Worm (Caenorhabditis elegans) whole organism, early embryonic: Measurements from ENCODE around the gene Y48C3A.12.

ENCODE experiments used
- B0310.2 ChIP-seq: sonication (generic microtip); optimal IDR thresholded peaks from 2 replicates; lab custom pipeline; 2016; ENCODE audit warnings: mild to moderate bottlenecking, missing genetic modification characterization, missing compliant biosample characterization
- F13C5.2 ChIP-seq: sonication (generic microtip); optimal IDR thresholded peaks from 2 replicates; lab custom pipeline; 2017; ENCODE audit warnings: mild to moderate bottlenecking, missing genetic modification characterization, inconsistent platforms, missing compliant biosample characterization
- aly-1 ChIP-seq: sonication (generic microtip); optimal IDR thresholded peaks from 2 replicates; lab custom pipeline; 2016; ENCODE audit warnings: missing genetic modification characterization, missing compliant biosample characterization
- ama-1 ChIP-seq: fragments of 150-350 bp; optimal IDR thresholded peaks from 2 replicates; lab custom pipeline; 2014
- ceh-13 ChIP-seq: fragments of 200-800 bp; sonication (Bioruptor generic); optimal IDR thresholded peaks from 2 replicates; lab custom pipeline; 2018; ENCODE audit warnings: mild to moderate bottlenecking, missing genetic modification characterization, missing compliant biosample characterization
- ceh-36 ChIP-seq: sonication (generic microtip); optimal IDR thresholded peaks from 2 replicates; lab custom pipeline; 2016; ENCODE audit warnings: missing genetic modification characterization, inconsistent platforms, missing compliant biosample characterization
- ets-7 ChIP-seq: sonication (generic microtip); optimal IDR thresholded peaks from 2 replicates; lab custom pipeline; 2016; ENCODE audit warnings: missing genotype, missing genetic modification characterization, missing compliant biosample characterization
- flt-1 ChIP-seq: fragments of 200-800 bp; sonication (Bioruptor generic); IDR thresholded peaks from 2 replicates; pipeline ENCODE4 v1.3.6; 2022; ENCODE audit warnings: missing genetic modification characterization, missing compliant biosample characterization
- hmbx-1 ChIP-seq: sonication (generic microtip); optimal IDR thresholded peaks from 2 replicates; lab custom pipeline; 2016; ENCODE audit warnings: mild to moderate bottlenecking, missing genetic modification characterization, missing compliant biosample characterization
- hmg-4 ChIP-seq: fragments of 200-800 bp; sonication (Bioruptor generic); optimal IDR thresholded peaks from 2 replicates; lab custom pipeline; 2018; ENCODE audit warnings: mild to moderate bottlenecking, missing genetic modification characterization, missing compliant biosample characterization
- hnd-1 ChIP-seq: sonication (generic microtip); optimal IDR thresholded peaks from 2 replicates; lab custom pipeline; 2016; ENCODE audit warnings: missing genetic modification characterization, missing compliant biosample characterization
- pes-1 ChIP-seq: fragments of 200-800 bp; sonication (Bioruptor generic); IDR thresholded peaks from 2 replicates; pipeline ENCODE4 v1.3.6; 2022; ENCODE audit warnings: missing genetic modification reagents, missing genetic modification characterization, missing compliant biosample characterization
- scrt-1 ChIP-seq: fragments of 200-800 bp; sonication (Bioruptor generic); IDR thresholded peaks from 2 replicates; pipeline ENCODE4 v1.3.6; 2022; ENCODE audit warnings: missing genetic modification characterization, missing compliant biosample characterization
- sea-1 ChIP-seq: fragments of 200-800 bp; sonication (Bioruptor generic); conservative IDR thresholded peaks from 2 replicates; pipeline ENCODE4 v1.3.6; 2022; ENCODE audit warnings: missing genetic modification characterization, missing compliant biosample characterization
- tbx-11 ChIP-seq: fragments of 200-800 bp; sonication (Bioruptor generic); IDR thresholded peaks from 2 replicates; pipeline ENCODE4 v1.3.6; 2022; ENCODE audit warnings: missing genetic modification characterization, missing compliant biosample characterization
- tbx-37 ChIP-seq: fragments of 200-800 bp; sonication (Bioruptor generic); conservative IDR thresholded peaks from 2 replicates; pipeline ENCODE4 v1.3.6; 2022; ENCODE audit warnings: missing genetic modification reagents, missing genetic modification characterization, missing compliant biosample characterization
- tra-4 ChIP-seq: sonication (generic microtip); optimal IDR thresholded peaks from 2 replicates; lab custom pipeline; 2017; ENCODE audit warnings: missing genetic modification characterization, missing compliant biosample characterization

Gene Y48C3A.12

DNA sequence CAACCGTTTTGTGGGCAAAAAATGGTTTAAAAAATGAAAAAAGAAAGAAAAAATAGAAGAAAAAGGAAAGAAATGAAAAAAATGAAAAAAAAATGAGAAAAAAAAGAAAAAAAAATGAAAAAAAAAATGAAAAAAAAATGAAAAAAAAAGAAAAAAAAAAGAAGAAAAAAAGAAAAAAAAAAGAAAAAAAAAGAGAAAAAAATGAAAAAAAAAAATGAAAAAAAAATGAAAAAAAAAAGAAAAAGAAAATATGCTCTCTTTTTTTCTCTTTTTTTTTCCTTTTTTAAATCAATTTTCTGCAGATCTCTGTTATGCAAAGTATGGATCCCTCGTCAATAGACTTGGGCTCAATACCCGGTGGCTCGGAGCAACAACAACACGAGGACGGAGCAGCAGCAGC lies 29.6 kb downstream of the Y48C3A.12 start, which contains the start of gene efl-2:
TSS of gene efl-2 (plus strand) at position 301 of the 400 bp plus-strand sequence.
- TF ChIP-seq tbx-37 (GFP tag; lab: Robert Waterston, UW) = no peak
- TF ChIP-seq F13C5.2 (tag; lab: Kevin White, UChicago) = no peak

DNA sequence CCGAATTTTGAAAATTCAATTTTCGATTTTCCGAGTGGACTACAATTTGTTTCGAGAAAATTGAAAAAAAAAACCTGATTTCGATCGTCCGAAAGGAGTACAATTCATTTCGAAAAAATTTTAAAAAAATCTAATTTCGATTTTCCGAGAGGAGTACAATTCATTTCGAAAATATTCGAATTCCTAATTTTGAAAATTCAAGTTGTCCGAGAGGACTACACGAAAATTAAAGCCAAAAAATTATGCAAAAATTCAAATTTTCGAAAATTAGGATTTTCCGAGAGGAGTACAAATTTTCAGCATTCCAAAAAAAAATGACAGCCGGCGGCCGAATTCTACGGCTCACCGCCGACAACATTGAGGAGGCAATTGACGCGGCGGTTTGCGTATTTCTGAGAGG lies 36.1 kb downstream of the Y48C3A.12 start, which contains the start of gene Y48C3A.18:
TSS of gene Y48C3A.18 (plus strand) at position 301 of the 400 bp plus-strand sequence.
- TF ChIP-seq flt-1 (GFP tag; lab: Robert Waterston, UW) = no peak
- no peak for TF ChIP-seq ceh-36 (tag; lab: Kevin White, UChicago)
- no peak for TF ChIP-seq tbx-37 (GFP tag; lab: Robert Waterston, UW)
- no peak for TF ChIP-seq hmbx-1
- TF ChIP-seq aly-1 (tag; lab: Kevin White, UChicago) = no peak
- no peak for TF ChIP-seq ets-7 (tag; lab: Kevin White, UChicago)
- TF ChIP-seq sea-1 (GFP tag; lab: Robert Waterston, UW) = no peak
- TF ChIP-seq pes-1 (GFP tag; lab: Robert Waterston, UW) = no peak
- TF ChIP-seq scrt-1 = no peak
- no peak for TF ChIP-seq B0310.2
- TF ChIP-seq ceh-13 (GFP tag; lab: Kevin White, UChicago) = no peak
- TF ChIP-seq hnd-1 (tag; lab: Kevin White, UChicago) = no peak
- TF ChIP-seq tra-4 (tag; lab: Kevin White, UChicago) = no peak
- TF ChIP-seq F13C5.2 (tag; lab: Kevin White, UChicago) = no peak
- no peak for TF ChIP-seq hmg-4 (GFP tag; lab: Kevin White, UChicago)
- no peak for TF ChIP-seq ama-1 (lab: Kevin White, UChicago)
- no peak for TF ChIP-seq tbx-11 (GFP tag; lab: Robert Waterston, UW)

DNA sequence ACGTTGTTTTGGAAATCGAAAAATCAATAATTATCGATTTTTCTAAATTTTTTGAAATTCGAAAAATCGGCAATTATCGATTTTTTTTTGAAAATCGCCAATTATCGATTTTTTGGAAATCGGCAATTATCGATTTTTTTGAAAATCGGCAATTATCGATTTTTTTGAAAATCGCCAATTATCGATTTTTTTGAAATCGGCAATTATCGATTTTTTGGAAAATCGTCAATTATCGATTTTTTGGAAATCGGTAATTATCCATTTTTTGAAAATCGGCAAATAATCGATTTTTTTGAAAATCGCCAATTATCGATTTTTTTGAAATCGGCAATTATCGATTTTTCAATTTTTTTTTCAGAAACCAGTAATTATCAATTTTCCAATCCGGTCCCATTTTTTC lies 37.9 kb downstream of the Y48C3A.12 start:
- no peak for TF ChIP-seq F13C5.2 (tag; lab: Kevin White, UChicago)
- no peak for TF ChIP-seq sea-1 (GFP tag; lab: Robert Waterston, UW)
- no peak for TF ChIP-seq scrt-1
- TF ChIP-seq hmbx-1 = no peak
- no peak for TF ChIP-seq ceh-13 (GFP tag; lab: Kevin White, UChicago)
- no peak for TF ChIP-seq ceh-36 (tag; lab: Kevin White, UChicago)
- no peak for TF ChIP-seq flt-1 (GFP tag; lab: Robert Waterston, UW)
- no peak for TF ChIP-seq aly-1 (tag; lab: Kevin White, UChicago)
- TF ChIP-seq tra-4 (tag; lab: Kevin White, UChicago) = no peak
- no peak for TF ChIP-seq tbx-11 (GFP tag; lab: Robert Waterston, UW)
- no peak for TF ChIP-seq ets-7 (tag; lab: Kevin White, UChicago)
- TF ChIP-seq tbx-37 (GFP tag; lab: Robert Waterston, UW) = no peak
- no peak for TF ChIP-seq B0310.2
- no peak for TF ChIP-seq hmg-4 (GFP tag; lab: Kevin White, UChicago)
- no peak for TF ChIP-seq ama-1 (lab: Kevin White, UChicago)

DNA sequence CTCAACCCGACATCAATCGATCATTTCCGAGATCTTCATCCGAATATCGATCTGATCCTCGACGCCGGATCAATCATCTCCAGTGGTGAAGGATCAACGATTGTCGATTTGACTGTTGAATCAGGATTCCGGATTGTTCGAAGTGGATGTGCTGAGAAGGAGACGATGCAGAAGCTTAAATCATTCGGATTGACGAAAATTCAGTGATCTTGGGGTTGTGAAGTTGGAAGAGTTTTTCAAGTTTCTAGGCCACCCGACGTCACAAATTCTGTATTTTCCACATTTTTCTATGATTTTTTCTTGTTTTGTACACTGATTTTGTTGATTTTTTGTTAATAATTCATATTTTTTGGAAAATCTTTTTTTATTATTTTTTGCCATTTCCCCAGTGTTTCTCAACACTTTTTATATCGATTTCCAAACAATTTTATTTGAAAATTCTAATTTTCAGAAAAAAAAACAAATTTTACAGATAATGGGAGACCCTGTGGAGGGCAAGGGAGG lies 38.4 kb downstream of the Y48C3A.12 start, which contains the start of gene Y48E1C.1:
TSS of gene Y48E1C.1 (plus strand) at position 454 of the 504 bp plus-strand sequence.
- no peak for TF ChIP-seq scrt-1
- TF ChIP-seq pes-1 (GFP tag; lab: Robert Waterston, UW) = no peak
- no peak for TF ChIP-seq ceh-13 (GFP tag; lab: Kevin White, UChicago)
- no peak for TF ChIP-seq hmg-4 (GFP tag; lab: Kevin White, UChicago)
- no peak for TF ChIP-seq tbx-37 (GFP tag; lab: Robert Waterston, UW)
- TF ChIP-seq sea-1 (GFP tag; lab: Robert Waterston, UW) = no peak
- no peak for TF ChIP-seq tbx-11 (GFP tag; lab: Robert Waterston, UW)
- no peak for TF ChIP-seq ets-7 (tag; lab: Kevin White, UChicago)
- TF ChIP-seq ama-1 (lab: Kevin White, UChicago) = no peak
- TF ChIP-seq hnd-1 (tag; lab: Kevin White, UChicago) = no peak
- TF ChIP-seq B0310.2 = no peak

DNA sequence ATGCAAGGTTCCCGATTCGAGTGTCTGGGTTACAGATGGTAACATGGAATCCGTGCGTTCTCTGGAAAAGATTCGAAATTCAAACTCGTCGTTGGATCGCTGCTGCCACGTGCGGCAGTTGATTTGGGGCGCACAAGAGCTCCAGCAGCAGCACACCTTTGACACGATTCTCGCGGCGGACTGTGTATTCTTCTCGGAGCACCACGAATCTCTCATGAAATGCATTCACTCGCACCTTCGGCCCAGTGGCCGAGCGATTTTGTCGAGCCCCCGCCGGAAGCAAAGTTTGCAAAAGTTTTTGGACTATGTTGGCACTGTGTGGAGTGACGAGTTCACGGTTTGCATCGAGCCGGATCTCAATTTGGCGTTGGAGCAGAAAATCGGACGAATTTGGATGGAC lies 40.3 kb downstream of the Y48C3A.12 start:
- no peak for TF ChIP-seq flt-1 (GFP tag; lab: Robert Waterston, UW)

DNA sequence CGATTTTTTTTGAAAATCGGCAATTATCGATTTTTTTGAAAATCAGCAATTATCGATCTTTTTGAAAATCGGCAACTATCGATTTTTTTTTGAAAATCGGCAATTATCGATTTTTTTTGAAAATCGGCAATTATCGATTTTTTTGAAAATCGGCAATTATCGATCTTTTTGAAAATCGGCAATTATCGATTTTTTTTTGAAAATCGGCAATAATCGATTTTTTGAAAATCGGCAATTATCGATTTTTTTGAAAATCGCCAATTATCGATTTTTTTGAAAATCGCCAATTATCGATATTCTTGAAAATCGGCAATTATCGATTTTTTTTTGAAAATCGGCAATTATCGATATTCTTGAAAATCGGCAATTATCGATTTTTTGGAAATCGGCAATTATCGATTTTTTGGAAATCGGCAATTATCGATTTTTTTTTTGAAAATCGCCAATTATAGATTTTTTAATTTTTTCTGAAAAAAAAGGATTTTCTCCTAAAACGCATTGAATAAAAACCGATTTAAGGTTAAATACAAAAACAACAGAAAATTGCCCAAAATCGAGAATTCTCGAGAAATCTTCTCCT lies 41.3 kb downstream of the Y48C3A.12 start:
- TF ChIP-seq tra-4 (tag; lab: Kevin White, UChicago) (no peak), sea-1 (GFP tag; lab: Robert Waterston, UW) (no peak), hmbx-1 (no peak), tbx-11 (GFP tag; lab: Robert Waterston, UW) (no peak), scrt-1 (no peak), pes-1 (GFP tag; lab: Robert Waterston, UW) (no peak), ets-7 (tag; lab: Kevin White, UChicago) (no peak), flt-1 (GFP tag; lab: Robert Waterston, UW) (no peak), ceh-13 (GFP tag; lab: Kevin White, UChicago) (no peak), B0310.2 (no peak), ceh-36 (tag; lab: Kevin White, UChicago) (no peak), tbx-37 (GFP tag; lab: Robert Waterston, UW) (no peak), hmg-4 (GFP tag; lab: Kevin White, UChicago) (no peak)

DNA sequence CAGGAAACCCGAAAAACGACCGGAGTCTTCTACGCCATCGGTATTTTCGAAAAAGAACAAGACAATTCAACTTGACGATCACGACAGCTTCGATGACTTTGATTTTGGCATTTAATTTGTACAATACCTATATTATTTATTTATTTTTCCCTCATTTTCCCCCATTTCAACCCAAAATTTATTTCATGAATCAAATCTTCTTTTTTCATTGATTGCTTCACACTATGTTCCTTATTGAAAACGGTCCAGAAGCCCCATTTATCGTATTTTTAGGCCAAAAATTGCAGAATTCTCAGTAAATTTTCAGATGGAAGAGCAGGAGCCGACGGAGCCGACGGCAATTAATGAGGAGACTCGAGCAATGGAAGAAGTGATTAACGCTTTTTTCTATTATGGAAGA lies 48.0 kb downstream of the Y48C3A.12 start, which contains the start of gene Y48E1C.2:
TSS of gene Y48E1C.2 (plus strand) at position 301 of the 400 bp plus-strand sequence.
- TF ChIP-seq aly-1 (tag; lab: Kevin White, UChicago) = no peak

DNA sequence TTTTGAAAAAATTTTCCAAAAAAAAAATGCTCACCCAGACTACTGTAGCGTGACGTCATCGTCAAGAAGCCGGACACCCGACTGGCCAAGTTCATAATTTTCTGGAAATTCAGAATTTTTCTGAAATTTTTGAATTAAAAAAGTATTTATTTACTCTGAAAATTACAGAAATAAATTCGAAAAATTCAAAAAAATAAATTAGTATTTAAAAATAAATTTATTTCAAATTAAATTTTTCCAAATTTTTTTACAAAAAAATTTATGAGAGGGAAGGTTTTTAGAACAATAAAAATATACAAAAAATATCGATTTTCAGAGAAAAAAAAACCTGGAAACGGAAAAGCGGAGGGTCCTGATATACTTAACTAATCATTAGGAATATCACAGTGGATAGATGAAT lies 60.5 kb downstream of the Y48C3A.12 start, which contains the start of gene Y48E1C.4:
TSS of gene Y48E1C.4 (minus strand) at position 101 of the 400 bp plus-strand sequence.
- no peak for TF ChIP-seq tra-4 (tag; lab: Kevin White, UChicago)
